Fruit fly (Drosophila melanogaster): ENCODE measurements around the gene CG13712.

CG13712 gene

DNA sequence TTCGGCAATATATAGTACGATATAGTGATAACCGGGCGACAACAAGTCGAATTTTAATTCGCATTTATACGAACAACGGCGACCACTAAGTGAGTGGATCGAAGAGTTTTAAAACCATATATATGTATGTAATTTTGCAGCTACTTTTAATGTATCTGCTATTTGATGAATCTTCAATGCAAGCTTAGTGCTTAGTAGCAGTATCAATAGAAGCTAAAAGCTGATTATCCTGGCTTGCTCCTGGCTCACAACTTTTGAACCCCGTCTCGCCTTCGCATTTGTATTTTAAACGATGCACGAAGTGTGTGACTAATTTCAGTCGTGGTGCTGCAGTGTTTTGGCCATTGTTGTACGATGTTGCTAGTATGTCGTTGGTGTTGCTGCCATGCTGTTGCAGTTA is 27.0 kb upstream of the CG13712 start:
- TF ChIP-seq CG4730 (GFP tag; IDR thresholded peaks at IDR 0.05) (0 out of 2 replicates have a peak, but pooled peaks have one; percentile 4), Drgx (GFP tag; IDR thresholded peaks at IDR 0.05) (peak; percentile 63), CG12155 (GFP tag; optimal IDR thresholded peaks at IDR 0.05) (no peak)

DNA sequence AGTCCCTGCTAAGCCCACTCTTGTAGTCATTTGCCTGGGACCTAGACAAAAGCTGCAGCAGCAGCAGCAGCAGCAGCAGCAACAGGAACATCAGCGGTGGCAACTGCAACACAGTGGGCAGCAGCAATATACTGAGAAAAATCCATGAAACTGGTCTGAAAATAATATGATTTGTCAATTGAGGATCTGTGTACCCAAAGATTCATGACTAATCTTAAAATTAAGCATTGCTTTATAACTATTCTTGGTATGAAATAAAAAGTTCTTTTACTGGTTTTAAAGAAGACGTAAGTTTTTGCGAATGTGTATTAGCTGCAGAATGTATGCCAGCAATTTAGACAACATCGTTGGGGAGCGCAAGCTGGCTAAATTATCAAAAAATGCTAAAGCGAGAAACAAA is 22.0 kb upstream of the CG13712 start:
- TF ChIP-seq fd64A (GFP tag; optimal IDR thresholded peaks at IDR 0.05) (no peak), Drgx (GFP tag; IDR thresholded peaks at IDR 0.05) (peak; percentile 39; the same call in 1 of the 2 replicates), bsh (GFP tag; optimal IDR thresholded peaks at IDR 0.05) (peak in 1 of 2 experiments; percentile 51), CG10979 (tag; optimal IDR thresholded peaks at IDR 0.05) (no peak)

DNA sequence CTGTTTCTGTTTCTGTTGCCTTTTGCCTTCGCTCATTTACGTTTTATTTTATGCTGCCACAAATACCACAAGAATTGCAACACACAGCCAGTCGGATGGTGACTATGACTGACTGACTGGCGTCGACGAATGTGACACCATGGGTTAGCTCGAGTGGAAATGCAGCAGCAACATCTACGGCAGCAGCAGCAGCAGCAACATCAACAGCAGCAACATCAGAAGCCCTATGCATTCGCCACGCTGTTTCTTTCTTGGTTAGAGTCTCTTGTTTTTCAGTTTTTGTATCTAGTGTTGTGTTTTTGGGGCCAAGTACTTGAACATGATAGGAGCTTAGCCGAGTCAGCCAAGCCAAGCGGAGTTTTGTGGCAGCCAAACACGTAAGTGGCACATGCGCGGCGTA is 20.1 kb upstream of the CG13712 start:
- 0 out of 2 replicates have a peak, but pooled peaks have one; percentile 10 for TF ChIP-seq Drgx (GFP tag; IDR thresholded peaks at IDR 0.05)
- no peak for TF ChIP-seq CHES-1-like (GFP tag; optimal IDR thresholded peaks at IDR 0.05)

DNA sequence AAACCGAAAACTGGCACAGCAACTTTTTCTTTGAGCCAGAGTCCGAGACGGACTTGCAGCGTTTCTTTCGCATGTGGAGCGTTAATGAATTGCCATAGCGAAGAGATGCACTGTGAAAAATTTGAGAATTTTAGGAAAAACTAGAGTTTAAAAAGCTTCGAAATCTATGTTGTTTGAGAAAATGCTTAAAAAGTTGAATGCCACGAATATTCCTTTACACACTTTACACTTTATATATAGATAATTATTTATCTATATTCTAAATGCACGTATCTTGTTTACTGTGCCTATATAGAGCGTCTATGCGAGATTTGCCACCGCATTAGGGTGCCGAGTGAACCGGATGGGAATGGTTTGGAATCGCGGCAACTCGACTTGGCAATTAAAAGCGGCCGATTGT is 12.2 kb upstream of the CG13712 start:
- TF ChIP-seq otp (GFP tag; IDR thresholded peaks at IDR 0.05) (no peak), Doc3 (GFP tag; IDR thresholded peaks at IDR 0.05; ENCODE audit: partially characterized antibody) (no peak), jigr1 (GFP tag; IDR thresholded peaks at IDR 0.05) (no peak), HmgZ (tag; optimal IDR thresholded peaks at IDR 0.05) (no peak), Myb (GFP tag; optimal IDR thresholded peaks at IDR 0.05) (no peak), dmrt11E (tag; optimal IDR thresholded peaks at IDR 0.05) (no peak), esg (GFP tag; conservative IDR thresholded peaks at IDR 0.05) (no peak), CG10959 (GFP tag; IDR thresholded peaks at IDR 0.05) (no peak), trh (GFP tag; optimal IDR thresholded peaks at IDR 0.05) (no peak), CG15479 (GFP tag; optimal IDR thresholded peaks at IDR 0.05) (no peak), Six4 (GFP tag; optimal IDR thresholded peaks at IDR 0.05) (no peak), sima (GFP tag; optimal IDR thresholded peaks at IDR 0.05) (no peak), kni (GFP tag; optimal IDR thresholded peaks at IDR 0.05) (no peak), CG3065 (GFP tag; optimal IDR thresholded peaks at IDR 0.05) (no peak), bsh (GFP tag; optimal IDR thresholded peaks at IDR 0.05) (peak in 1 of 2 experiments; percentile 68), vvl (GFP tag; IDR thresholded peaks at IDR 0.05) (no peak), tna (GFP tag; IDR thresholded peaks at IDR 0.05; ENCODE audit: partially characterized antibody) (no peak), crp (GFP tag; optimal IDR thresholded peaks at IDR 0.05) (no peak), Sox102F (GFP tag; optimal IDR thresholded peaks at IDR 0.05) (peak; percentile 52), CG4854 (GFP tag; optimal IDR thresholded peaks at IDR 0.05) (no peak), CG17359 (tag; optimal IDR thresholded peaks at IDR 0.05) (peak; percentile 17), Blimp-1 (GFP tag; optimal IDR thresholded peaks at IDR 0.05) (no peak), CG2678 (tag; optimal IDR thresholded peaks at IDR 0.05) (peak; percentile 31), unpg (GFP tag; optimal IDR thresholded peaks at IDR 0.05) (peak; percentile 13), CG42726 (GFP tag; IDR thresholded peaks at IDR 0.05; ENCODE audit: partially characterized antibody) (no peak), Dref (GFP tag; IDR thresholded peaks at IDR 0.05) (no peak), hkb (optimal IDR thresholded peaks at IDR 0.05) (no peak), hkb (GFP tag; IDR thresholded peaks at IDR 0.05) (no peak), Drgx (GFP tag; IDR thresholded peaks at IDR 0.05) (peak; percentile 93), CG10267 (tag; optimal IDR thresholded peaks at IDR 0.05) (no peak), Usf (GFP tag; optimal IDR thresholded peaks at IDR 0.05) (no peak), CG17361 (GFP tag; IDR thresholded peaks at IDR 0.05) (0 out of 3 replicates have a peak, but pooled peaks have one; percentile 39), Atf-2 (GFP tag; optimal IDR thresholded peaks at IDR 0.05) (no peak), Doc2 (GFP tag; IDR thresholded peaks at IDR 0.05) (no peak), Fer1 (GFP tag; optimal IDR thresholded peaks at IDR 0.05) (no peak), CG11398 (GFP tag; optimal IDR thresholded peaks at IDR 0.05) (no peak), CG6689 (GFP tag; IDR thresholded peaks at IDR 0.05) (0 out of 2 replicates have a peak, but pooled peaks have one; percentile 22), chinmo (GFP tag; IDR thresholded peaks at IDR 0.05; ENCODE audit: partially characterized antibody) (no peak), Bteb2 (GFP tag; optimal IDR thresholded peaks at IDR 0.05) (no peak), CG7372 (GFP tag; IDR thresholded peaks at IDR 0.05) (no peak)

Measured in whole organism, embryonic.